Worm (Caenorhabditis elegans): ENCODE measurements around the gene Y79H2A.2.

ce11 chrIII:12009321-12009720, 21.2 kb downstream of the Y79H2A.2 start:
- TF ChIP-seq elt-3 (tag; optimal IDR thresholded peaks at IDR 0.05) (no peak), ceh-63 (GFP tag; optimal IDR thresholded peaks at IDR 0.05) (no peak), snpc-4 (tag; optimal IDR thresholded peaks at IDR 0.05) (no peak), C04F5.9 (tag; optimal IDR thresholded peaks at IDR 0.05) (no peak), ama-1 (optimal IDR thresholded peaks at IDR 0.05) (no peak), lin-14 (GFP tag; optimal IDR thresholded peaks at IDR 0.05) (no peak), C16A3.4 (tag; optimal IDR thresholded peaks at IDR 0.05) (no peak), snu-23 (GFP tag; optimal IDR thresholded peaks at IDR 0.05) (no peak), elt-2 (tag; optimal IDR thresholded peaks at IDR 0.05) (no peak), lin-35 (GFP tag; optimal IDR thresholded peaks at IDR 0.05) (no peak), ztf-11 (tag; optimal IDR thresholded peaks at IDR 0.05) (no peak), nhr-12 (tag; optimal IDR thresholded peaks at IDR 0.05) (no peak)
